Worm (Caenorhabditis elegans) whole organism, young adult: ENCODE results near the gene hlh-33.

Experiments
- B0261.1 ChIP-seq: sonication (generic microtip); optimal IDR thresholded peaks from 2 replicates; lab custom pipeline; 2016; ENCODE audit warnings: mild to moderate bottlenecking, missing genetic modification characterization, moderate library complexity, missing compliant biosample characterization
- K11D2.4 ChIP-seq: fragments of 200-800 bp; sonication (Bioruptor generic); IDR thresholded peaks from 2 replicates; pipeline ENCODE4 v1.3.6; 2022; ENCODE audit warnings: missing genetic modification reagents, missing genetic modification characterization, missing compliant biosample characterization
- ZK185.1 ChIP-seq: sonication (generic microtip); optimal IDR thresholded peaks from 2 replicates; lab custom pipeline; 2016; ENCODE audit warnings: mild to moderate bottlenecking, missing genetic modification characterization, missing compliant biosample characterization; ENCODE audit not compliant: poor library complexity, severe bottlenecking
- attf-6 ChIP-seq: fragments of 200-800 bp; sonication (Bioruptor generic); IDR thresholded peaks from 2 replicates; pipeline ENCODE4 v1.3.6; 2022; ENCODE audit warnings: missing genetic modification reagents, missing genetic modification characterization, missing compliant biosample characterization
- hsf-1 ChIP-seq: fragments of 200-800 bp; sonication (Bioruptor generic); IDR thresholded peaks from 2 replicates; pipeline ENCODE4 v1.3.6; 2022; ENCODE audit warnings: missing genetic modification reagents, missing genetic modification characterization, missing compliant biosample characterization
- lag-1 ChIP-seq: fragments of 200-800 bp; sonication (Bioruptor generic); IDR thresholded peaks from 2 replicates; pipeline ENCODE4 v1.3.6; 2022; ENCODE audit warnings: missing genetic modification reagents, missing genetic modification characterization, missing compliant biosample characterization
- rec-8 ChIP-seq, 2 experiments: sonication (generic microtip); optimal IDR thresholded peaks; 2 replicates each; lab custom pipeline; 2016; ENCODE audit warnings: mild to moderate bottlenecking in 2 of 2, missing genetic modification characterization in 2 of 2, missing genetic modification reagents in 2 of 2, missing genotype in 2 of 2, missing biosample characterization in 1 of 2, missing compliant biosample characterization in 1 of 2, moderate library complexity in 1 of 2
- repo-1 ChIP-seq: sonication (generic microtip); optimal IDR thresholded peaks from 2 replicates; lab custom pipeline; 2017; ENCODE audit warnings: mild to moderate bottlenecking, missing genetic modification characterization, missing compliant biosample characterization
- sea-2 ChIP-seq: fragments of 200-800 bp; sonication (Bioruptor generic); IDR thresholded peaks from 2 replicates; pipeline ENCODE4 v1.3.6; 2022; ENCODE audit warnings: missing genetic modification characterization, missing compliant biosample characterization
- snpc-1.3 ChIP-seq: sonication (generic microtip); optimal IDR thresholded peaks from 2 replicates; lab custom pipeline; 2017; ENCODE audit warnings: missing genetic modification characterization, mild to moderate bottlenecking, missing compliant biosample characterization, antibody characterized with exemption, moderate library complexity, missing genotype, missing genetic modification reagents; ENCODE audit not compliant: insufficient read depth
- snpc-4 ChIP-seq, 5 experiments: fragments of 150-350 bp in 1 of 5; sonication (generic microtip) in 4 of 5; optimal IDR thresholded peaks; 2 replicates each; lab custom pipeline; 2014 to 2018; ENCODE audit warnings: missing genetic modification characterization in 5 of 5, missing biosample characterization in 3 of 5, antibody characterized with exemption in 2 of 5, mild to moderate bottlenecking in 2 of 5, missing compliant biosample characterization in 2 of 5, missing genotype in 2 of 5, moderate library complexity in 2 of 5, missing genetic modification reagents in 1 of 5
- unc-130 ChIP-seq: sonication (generic microtip); optimal IDR thresholded peaks from 2 replicates; lab custom pipeline; 2016; ENCODE audit warnings: missing genetic modification reagents, missing genetic modification characterization, missing compliant biosample characterization
- unc-62 ChIP-seq: fragments of 150-350 bp; optimal IDR thresholded peaks from 2 replicates; lab custom pipeline; 2014; ENCODE audit warnings: missing biosample characterization, missing genetic modification reagents, missing genetic modification characterization

- no peak for TF ChIP-seq snpc-4 (GFP tag; optimal IDR thresholded peaks at IDR 0.05; lab: Kevin White, UChicago)
- no peak for TF ChIP-seq snpc-4 (tag; optimal IDR thresholded peaks at IDR 0.05; lab: Kevin White, UChicago)
- no peak for TF ChIP-seq K11D2.4 (GFP tag; lab: Robert Waterston, UW)
- TF ChIP-seq hsf-1, result no peak
- no peak for TF ChIP-seq snpc-1.3 (tag; lab: Kevin White, UChicago)
- no peak for TF ChIP-seq unc-130 (GFP tag; lab: Kevin White, UChicago)
- TF ChIP-seq rec-8 (tag; optimal IDR thresholded peaks at IDR 0.05; lab: Kevin White, UChicago), result no peak
- TF ChIP-seq lag-1 (GFP tag; lab: Robert Waterston, UW), result no peak
- TF ChIP-seq repo-1, result no peak
- no peak for TF ChIP-seq B0261.1 (tag; lab: Kevin White, UChicago)
- no peak for TF ChIP-seq sea-2 (GFP tag; lab: Robert Waterston, UW)
- TF ChIP-seq unc-62 (GFP tag; lab: Kevin White, UChicago), result no peak
- no peak for TF ChIP-seq attf-6 (GFP tag; lab: Robert Waterston, UW)
- TF ChIP-seq ZK185.1 (tag; lab: Kevin White, UChicago), result no peak
Measured at ce11 chrIII:1819049-1819597, 36.1 kb upstream of the hlh-33 start.
